Fruit fly (Drosophila melanogaster): ENCODE measurements around the gene GILT2.

GILT2 gene

dm6 chr3R:23725711-23726349 lies 47.1 kb downstream of the GILT2 start (continued):
- no peak for TF ChIP-seq CG10321 (GFP tag; IDR thresholded peaks at IDR 0.05)
- TF ChIP-seq chn (GFP tag; optimal IDR thresholded peaks at IDR 0.05) = no peak
- peak; percentile 20; the same call in 1 of the 2 replicates for TF ChIP-seq MBD-R2 (GFP tag; IDR thresholded peaks at IDR 0.05)
- peak; percentile 68 for TF ChIP-seq lab (GFP tag; optimal IDR thresholded peaks at IDR 0.05)
- TF ChIP-seq CG8478 (optimal IDR thresholded peaks at IDR 0.05) = no peak
- TF ChIP-seq CG2116 (GFP tag; optimal IDR thresholded peaks at IDR 0.05) = no peak
- peak; percentile 86 for TF ChIP-seq CG10543 (GFP tag; optimal IDR thresholded peaks at IDR 0.05)
- no peak for TF ChIP-seq CG2202 (tag; optimal IDR thresholded peaks at IDR 0.05)
- no peak for TF ChIP-seq schlank (tag; optimal IDR thresholded peaks at IDR 0.05)
- no peak for TF ChIP-seq CG15011 (GFP tag; optimal IDR thresholded peaks at IDR 0.05)
- TF ChIP-seq jumu (GFP tag; optimal IDR thresholded peaks at IDR 0.05) = no peak
- TF ChIP-seq gsb (GFP tag; IDR thresholded peaks at IDR 0.05) = no peak
- TF ChIP-seq Adf1 (GFP tag; IDR thresholded peaks at IDR 0.05) = peak; percentile 17; the same call in 1 of the 2 replicates
- TF ChIP-seq Stat92E (GFP tag; optimal IDR thresholded peaks at IDR 0.05) = no peak
- peak; percentile 71 for TF ChIP-seq abd-A (tag; optimal IDR thresholded peaks at IDR 0.05)
- no peak for TF ChIP-seq Vsx1 (GFP tag; optimal IDR thresholded peaks at IDR 0.05)
- no peak for TF ChIP-seq CG11085 (GFP tag; IDR thresholded peaks at IDR 0.05)
- no peak for TF ChIP-seq Drgx (GFP tag; IDR thresholded peaks at IDR 0.05)
- no peak for TF ChIP-seq CG4424 (GFP tag; optimal IDR thresholded peaks at IDR 0.05)
- no peak for TF ChIP-seq shn (GFP tag; optimal IDR thresholded peaks at IDR 0.05)
- 0 out of 2 replicates have a peak, but pooled peaks have one; percentile 21 for TF ChIP-seq HLH3B (GFP tag; IDR thresholded peaks at IDR 0.05)
- no peak for TF ChIP-seq gt (GFP tag; IDR thresholded peaks at IDR 0.05)
- no peak for TF ChIP-seq CG1647 (GFP tag; optimal IDR thresholded peaks at IDR 0.05)
- TF ChIP-seq org-1 (GFP tag; optimal IDR thresholded peaks at IDR 0.05) = peak; percentile 14
- no peak for TF ChIP-seq emc (GFP tag; optimal IDR thresholded peaks at IDR 0.05)
- TF ChIP-seq Sin3A (optimal IDR thresholded peaks at IDR 0.05) = no peak
- no peak for TF ChIP-seq Abd-B (GFP tag; optimal IDR thresholded peaks at IDR 0.05)
- TF ChIP-seq BEAF-32 (GFP tag; optimal IDR thresholded peaks at IDR 0.05) = no peak
- TF ChIP-seq CG8290 (GFP tag; optimal IDR thresholded peaks at IDR 0.05) = no peak
- peak in 1 of 2 experiments; percentile 65 for TF ChIP-seq CG8290 (tag; optimal IDR thresholded peaks at IDR 0.05)
- no peak for TF ChIP-seq CG17568 (GFP tag; optimal IDR thresholded peaks at IDR 0.05)
- TF ChIP-seq kay (GFP tag; optimal IDR thresholded peaks at IDR 0.05) = no peak
- peak; percentile 10 for TF ChIP-seq CG3407 (GFP tag; optimal IDR thresholded peaks at IDR 0.05)
- TF ChIP-seq CG10959 (GFP tag; IDR thresholded peaks at IDR 0.05) = no peak
- no peak for TF ChIP-seq CG16815 (GFP tag; optimal IDR thresholded peaks at IDR 0.05)
- no peak for TF ChIP-seq HLH4C (GFP tag; IDR thresholded peaks at IDR 0.05; ENCODE audit: partially characterized antibody)
- no peak for TF ChIP-seq btn (GFP tag; optimal IDR thresholded peaks at IDR 0.05)
- TF ChIP-seq nmo (GFP tag; optimal IDR thresholded peaks at IDR 0.05) = no peak
- no peak for TF ChIP-seq Dip2 (GFP tag; IDR thresholded peaks at IDR 0.05)
- TF ChIP-seq tx (GFP tag; optimal IDR thresholded peaks at IDR 0.05) = no peak
- TF ChIP-seq CG4328 (GFP tag; optimal IDR thresholded peaks at IDR 0.05) = peak; percentile 34
- TF ChIP-seq klu (GFP tag; IDR thresholded peaks at IDR 0.05) = no peak
- TF ChIP-seq pros (GFP tag; optimal IDR thresholded peaks at IDR 0.05) = no peak
- no peak for TF ChIP-seq bcd (GFP tag; optimal IDR thresholded peaks at IDR 0.05)
- no peak for TF ChIP-seq CG6791 (GFP tag; IDR thresholded peaks at IDR 0.05; ENCODE audit: partially characterized antibody)
- TF ChIP-seq CG10431 (GFP tag; optimal IDR thresholded peaks at IDR 0.05) = peak; percentile 52
- TF ChIP-seq CG34376 (GFP tag; optimal IDR thresholded peaks at IDR 0.05) = peak; percentile 78
- TF ChIP-seq Fer2 (tag; optimal IDR thresholded peaks at IDR 0.05) = no peak
